Fruit fly (Drosophila melanogaster): ENCODE measurements around the gene CG8774.

CG8774 gene

dm6 chr3R:13270648-13271047, 27.9 kb upstream of the CG8774 start:
- TF ChIP-seq Rel (GFP tag; optimal IDR thresholded peaks at IDR 0.05) (no peak), Rel (tag; optimal IDR thresholded peaks at IDR 0.05) (peak; percentile 99), rgr (GFP tag; optimal IDR thresholded peaks at IDR 0.05) (no peak)

DNA sequence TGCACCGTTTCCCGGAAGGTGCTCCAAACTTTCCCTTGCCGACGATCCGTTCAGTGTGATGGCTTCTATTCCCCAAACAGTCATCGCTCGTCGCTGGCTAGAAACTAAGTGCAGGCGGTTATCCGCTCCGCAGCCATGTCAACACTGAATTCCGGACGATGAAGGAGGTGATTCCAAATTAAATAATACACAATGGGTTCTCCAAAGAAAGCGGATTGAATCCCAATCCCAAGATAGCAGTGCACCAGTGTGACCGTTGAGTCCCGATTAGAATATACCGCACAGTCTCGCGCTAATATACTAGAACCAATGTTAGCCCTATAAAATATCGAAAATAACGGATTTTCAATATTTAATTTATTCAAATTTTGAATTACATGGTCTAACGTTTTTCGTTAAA, 26.8 kb upstream of the CG8774 start, which contains the start of gene TBC1D5:
Gene TBC1D5, minus strand, starts transcription at position 254 of the 400 bp plus-strand sequence.
- TF ChIP-seq tai (GFP tag; optimal IDR thresholded peaks at IDR 0.05) (no peak), Rel (GFP tag; optimal IDR thresholded peaks at IDR 0.05) (no peak), Rel (tag; optimal IDR thresholded peaks at IDR 0.05) (peak; percentile 74), Hr83 (GFP tag; optimal IDR thresholded peaks at IDR 0.05; ENCODE audit: poor library complexity, severe bottlenecking) (peak; percentile 43)

DNA sequence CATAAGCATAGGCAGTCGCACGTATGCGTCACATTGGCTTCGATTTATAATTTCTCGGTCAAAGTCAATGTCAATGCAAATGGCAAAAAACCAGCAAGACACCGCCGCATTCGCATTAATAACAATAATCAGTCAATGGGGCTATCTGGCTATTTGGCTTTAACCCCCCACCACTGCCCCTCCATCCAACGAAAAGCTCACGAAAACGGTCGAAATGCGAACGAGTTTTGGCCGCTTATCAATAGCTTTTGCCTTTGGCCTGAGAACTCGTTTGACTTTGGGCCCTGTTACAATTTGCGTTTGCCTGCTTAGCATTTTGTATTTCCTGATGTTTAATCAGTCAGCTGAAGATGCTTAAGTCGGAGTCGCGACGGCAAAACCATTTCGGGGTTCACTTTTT, 25.1 kb upstream of the CG8774 start:
- no peak for TF ChIP-seq Rel (GFP tag; optimal IDR thresholded peaks at IDR 0.05)
- peak; percentile 6 for TF ChIP-seq Rel (tag; optimal IDR thresholded peaks at IDR 0.05)
- TF ChIP-seq Sp1 (GFP tag; optimal IDR thresholded peaks at IDR 0.05) = no peak
- TF ChIP-seq h (GFP tag; optimal IDR thresholded peaks at IDR 0.05) = peak; percentile 10
- no peak for TF ChIP-seq Hr78 (GFP tag; optimal IDR thresholded peaks at IDR 0.05)
- TF ChIP-seq dl (GFP tag; optimal IDR thresholded peaks at IDR 0.05; ENCODE audit: insufficient read depth in 1 of 2, partially characterized antibody in 2 of 2) = no peak
- TF ChIP-seq Myc (optimal IDR thresholded peaks at IDR 0.05) = no peak
- TF ChIP-seq OdsH (GFP tag; optimal IDR thresholded peaks at IDR 0.05) = peak; percentile 6
- no peak for TF ChIP-seq CG9705 (GFP tag; optimal IDR thresholded peaks at IDR 0.05)
- peak; percentile 10 for TF ChIP-seq Dif (GFP tag; optimal IDR thresholded peaks at IDR 0.05; ENCODE audit: partially characterized antibody)
- no peak for TF ChIP-seq foxo (GFP tag; optimal IDR thresholded peaks at IDR 0.05)
- no peak for TF ChIP-seq Hr83 (GFP tag; optimal IDR thresholded peaks at IDR 0.05; ENCODE audit: poor library complexity, severe bottlenecking)

- TF ChIP-seq sv (GFP tag; optimal IDR thresholded peaks at IDR 0.05) = no peak
- TF ChIP-seq CG9705 (GFP tag; optimal IDR thresholded peaks at IDR 0.05) = no peak
- TF ChIP-seq jim (GFP tag; optimal IDR thresholded peaks at IDR 0.05) = no peak
Measured at dm6 chr3R:13274257-13274796, 24.2 kb upstream of the CG8774 start.

- TF ChIP-seq rgr (GFP tag; optimal IDR thresholded peaks at IDR 0.05) = no peak
- TF ChIP-seq lola (GFP tag; optimal IDR thresholded peaks at IDR 0.05) = no peak
- TF ChIP-seq CG9705 (GFP tag; optimal IDR thresholded peaks at IDR 0.05) = no peak
- no peak for TF ChIP-seq brk (GFP tag; optimal IDR thresholded peaks at IDR 0.05)
- no peak for TF ChIP-seq GATAd (GFP tag; optimal IDR thresholded peaks at IDR 0.05)
- TF ChIP-seq N (GFP tag; optimal IDR thresholded peaks at IDR 0.05) = no peak
- no peak for TF ChIP-seq Myc (optimal IDR thresholded peaks at IDR 0.05)
- TF ChIP-seq Sp1 (GFP tag; optimal IDR thresholded peaks at IDR 0.05) = no peak
- TF ChIP-seq Hr78 (GFP tag; optimal IDR thresholded peaks at IDR 0.05) = no peak
- TF ChIP-seq HLH106 (tag; optimal IDR thresholded peaks at IDR 0.05) = no peak
- TF ChIP-seq jim (GFP tag; optimal IDR thresholded peaks at IDR 0.05) = no peak
- TF ChIP-seq CrebA (GFP tag; optimal IDR thresholded peaks at IDR 0.05; ENCODE audit: borderline replicate concordance) = no peak
- TF ChIP-seq usp (GFP tag; optimal IDR thresholded peaks at IDR 0.05) = no peak
- TF ChIP-seq tai (GFP tag; optimal IDR thresholded peaks at IDR 0.05) = no peak
- TF ChIP-seq br (GFP tag; optimal IDR thresholded peaks at IDR 0.05) = no peak
- TF ChIP-seq Dif (GFP tag; optimal IDR thresholded peaks at IDR 0.05; ENCODE audit: partially characterized antibody) = no peak
- no peak for TF ChIP-seq Mio (GFP tag; optimal IDR thresholded peaks at IDR 0.05)
Measured at dm6 chr3R:13275473-13275872, 23.1 kb upstream of the CG8774 start.

- no peak for TF ChIP-seq tai (GFP tag; optimal IDR thresholded peaks at IDR 0.05)
- no peak for TF ChIP-seq dsf (GFP tag; optimal IDR thresholded peaks at IDR 0.05; ENCODE audit: borderline replicate concordance)
- TF ChIP-seq woc (GFP tag; optimal IDR thresholded peaks at IDR 0.05) = no peak
- TF ChIP-seq rgr (GFP tag; optimal IDR thresholded peaks at IDR 0.05) = no peak
- no peak for TF ChIP-seq OdsH (GFP tag; optimal IDR thresholded peaks at IDR 0.05)
- no peak for TF ChIP-seq Hnf4 (GFP tag; optimal IDR thresholded peaks at IDR 0.05)
- TF ChIP-seq lola (GFP tag; optimal IDR thresholded peaks at IDR 0.05) = no peak
Measured at dm6 chr3R:13279419-13279818, 19.1 kb upstream of the CG8774 start, which contains the start of gene CG8630. CG8630 (plus strand) TSS chr3R:13279721.
